Fruit fly (Drosophila melanogaster) whole organism: ENCODE measurements around the gene Tao.

ENCODE experiments used
- CG8478 ChIP-seq: fragments of >200 bp; optimal IDR thresholded peaks from 2 replicates; lab custom pipeline; 2018; ENCODE audit warnings: inconsistent platforms
- Dll ChIP-seq: fragments of >200 bp; optimal IDR thresholded peaks from 2 replicates; lab custom pipeline; 2017
- EcR ChIP-seq, 2 experiments: fragments of >200 bp; optimal IDR thresholded peaks; 2 replicates each; lab custom pipeline; 2017; ENCODE audit warnings: missing biosample characterization in 2 of 2, missing genetic modification characterization in 2 of 2, missing genetic modification reagents in 2 of 2
- pan ChIP-seq: fragments of >200 bp; optimal IDR thresholded peaks from 2 replicates; lab custom pipeline; 2017
- psq ChIP-seq: fragments of >200 bp; optimal IDR thresholded peaks from 2 replicates; lab custom pipeline; 2017
- usp ChIP-seq: fragments of >200 bp; optimal IDR thresholded peaks from 2 replicates; lab custom pipeline; 2017; ENCODE audit warnings: missing biosample characterization, missing genetic modification characterization, mixed read lengths

- TF ChIP-seq CG8478 (lab: Kevin White, UChicago) (no peak), Dll (lab: Kevin White, UChicago) (no peak), pan (lab: Kevin White, UChicago) (no peak), psq (no peak), usp (GFP tag; lab: Kevin White, UChicago) (no peak), EcR (GFP tag; optimal IDR thresholded peaks at IDR 0.05; lab: Kevin White, UChicago) (no peak)
Measured at dm6 chrX:19604997-19605396, 25.4 kb upstream of the Tao start, which contains the start of gene CG14207.
